Worm (Caenorhabditis elegans) whole organism, L4/young adult: ENCODE results near the gene nhr-185.
A peak's percentile ranks its signal among the peaks of the same experiment; 100 is the strongest.

Experiments
- W03F9.2 ChIP-seq: fragments of 150-350 bp; optimal IDR thresholded peaks from 2 replicates; lab custom pipeline; 2014; ENCODE audit warnings: missing biosample characterization, missing genetic modification characterization
- dao-5 ChIP-seq: sonication (generic microtip); optimal IDR thresholded peaks from 2 replicates; lab custom pipeline; 2016; ENCODE audit warnings: missing genotype, missing genetic modification characterization, moderate library complexity, missing compliant biosample characterization
- him-1 ChIP-seq: sonication (generic microtip); optimal IDR thresholded peaks from 2 replicates; lab custom pipeline; 2016; ENCODE audit warnings: missing genotype, missing genetic modification reagents, missing genetic modification characterization, missing compliant biosample characterization

nhr-185 gene

DNA sequence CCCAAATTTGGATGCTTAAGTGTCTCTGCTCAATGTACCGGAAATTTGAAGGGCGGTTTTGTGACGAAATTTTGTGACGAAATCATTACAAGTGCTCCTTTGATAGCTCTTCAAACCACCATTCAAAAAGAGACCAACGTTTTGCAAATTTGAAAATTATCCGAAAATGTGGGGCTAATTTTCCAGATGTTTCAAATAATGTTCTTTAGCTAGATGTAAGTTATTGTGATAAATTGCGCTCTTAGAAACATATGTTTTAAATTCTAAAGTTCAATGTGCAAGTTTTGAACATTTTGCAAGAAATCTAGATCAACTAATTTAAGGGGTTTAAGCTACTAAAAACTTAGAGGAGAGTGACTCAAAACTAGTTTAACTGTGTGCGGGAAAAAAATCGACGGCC is 26.3 kb downstream of the nhr-185 start:
- TF ChIP-seq dao-5 (tag; lab: Kevin White, UChicago) = no peak
- TF ChIP-seq W03F9.2 (tag; lab: Kevin White, UChicago) = no peak

DNA sequence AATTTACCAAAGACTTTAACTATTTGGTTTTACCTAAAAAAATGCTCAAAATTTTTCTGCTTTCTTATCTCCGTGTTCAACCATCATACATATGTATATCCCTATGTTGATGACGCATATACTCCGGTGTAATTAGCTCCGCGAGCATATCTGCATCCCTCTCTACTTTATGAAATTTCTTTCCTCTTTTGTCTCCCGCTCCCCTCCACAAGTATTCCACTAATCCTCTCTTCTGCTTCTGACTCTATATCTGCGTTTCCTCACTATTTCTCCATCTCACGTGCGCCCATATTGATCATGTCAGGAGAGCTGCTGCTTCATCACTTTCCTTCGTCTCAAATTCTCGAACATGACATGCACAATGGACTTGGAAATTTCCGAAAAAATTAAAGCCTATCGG is 32.2 kb downstream of the nhr-185 start, which contains the start of gene H10D18.1:
H10D18.1 (plus strand) TSS at position 277 of the 400 bp plus-strand sequence.
- TF ChIP-seq him-1 = peak; percentile 10
- no peak for TF ChIP-seq dao-5 (tag; lab: Kevin White, UChicago)
- TF ChIP-seq W03F9.2 (tag; lab: Kevin White, UChicago) = no peak

DNA sequence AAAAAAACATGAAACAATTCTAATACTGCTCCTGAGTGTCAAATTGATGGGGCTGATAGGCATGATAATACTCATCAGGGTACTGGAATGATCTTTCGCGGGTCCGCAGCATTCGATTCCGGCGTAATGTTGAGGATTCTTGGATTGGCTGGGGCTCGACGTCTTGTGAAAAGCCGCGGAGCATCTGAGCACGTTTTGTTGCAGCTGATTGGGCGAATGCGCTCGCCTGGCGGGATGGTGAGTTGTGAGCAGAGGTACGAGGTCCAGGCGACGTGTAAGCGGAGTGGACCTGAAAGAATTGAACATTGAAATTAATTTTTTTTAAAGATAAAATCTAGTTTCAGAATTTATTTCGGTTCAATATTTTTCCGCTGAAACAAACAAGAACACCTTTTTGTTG is 33.2 kb downstream of the nhr-185 start:
- TF ChIP-seq dao-5 (tag; lab: Kevin White, UChicago) = no peak
- TF ChIP-seq W03F9.2 (tag; lab: Kevin White, UChicago) = no peak
- no peak for TF ChIP-seq him-1

DNA sequence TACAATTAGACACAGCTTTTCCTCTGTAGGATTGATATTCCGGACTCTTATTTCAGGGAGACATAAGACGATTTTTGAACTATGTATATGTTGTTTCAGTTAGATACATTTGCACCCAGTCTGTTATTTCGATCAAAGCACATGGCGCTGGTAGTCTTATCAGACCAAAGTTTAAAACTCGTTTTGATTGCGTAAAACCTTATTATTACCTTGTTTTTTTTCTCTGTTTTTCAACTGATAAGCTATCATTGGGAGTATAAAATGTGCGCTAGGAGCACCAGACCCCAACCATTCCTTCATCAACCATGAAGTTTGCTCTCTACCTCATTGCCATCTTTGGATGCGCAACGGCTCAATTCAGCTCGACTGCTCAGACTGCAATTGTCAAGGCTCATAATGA is 34.9 kb downstream of the nhr-185 start, which contains the start of gene scl-12:
scl-12 (plus strand) TSS at position 301 of the 400 bp plus-strand sequence.
- no peak for TF ChIP-seq W03F9.2 (tag; lab: Kevin White, UChicago)
- TF ChIP-seq him-1 = no peak
- no peak for TF ChIP-seq dao-5 (tag; lab: Kevin White, UChicago)

DNA sequence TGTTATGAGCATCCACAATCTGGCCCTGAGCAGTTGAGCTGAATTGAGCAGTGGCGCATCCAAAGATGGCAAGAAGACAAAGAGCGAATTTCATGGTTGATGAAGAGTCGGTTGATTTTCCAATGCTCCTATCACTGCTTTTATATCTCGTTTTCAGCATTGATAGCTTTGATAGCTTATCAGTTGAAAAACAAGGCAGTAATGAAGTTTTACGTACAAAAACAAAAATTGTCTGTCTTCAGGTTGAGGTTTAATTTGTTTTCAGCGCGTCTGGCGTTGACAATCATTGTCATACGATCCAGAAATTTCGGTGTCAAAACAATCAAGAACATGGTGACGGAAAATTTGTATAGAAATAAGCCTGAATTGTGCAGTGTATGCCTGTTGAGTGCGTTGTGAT is 35.6 kb downstream of the nhr-185 start, which contains the start of gene scl-13:
scl-13 (minus strand) TSS at position 101 of the 400 bp plus-strand sequence.
- TF ChIP-seq dao-5 (tag; lab: Kevin White, UChicago) (no peak), him-1 (no peak), W03F9.2 (tag; lab: Kevin White, UChicago) (no peak)

DNA sequence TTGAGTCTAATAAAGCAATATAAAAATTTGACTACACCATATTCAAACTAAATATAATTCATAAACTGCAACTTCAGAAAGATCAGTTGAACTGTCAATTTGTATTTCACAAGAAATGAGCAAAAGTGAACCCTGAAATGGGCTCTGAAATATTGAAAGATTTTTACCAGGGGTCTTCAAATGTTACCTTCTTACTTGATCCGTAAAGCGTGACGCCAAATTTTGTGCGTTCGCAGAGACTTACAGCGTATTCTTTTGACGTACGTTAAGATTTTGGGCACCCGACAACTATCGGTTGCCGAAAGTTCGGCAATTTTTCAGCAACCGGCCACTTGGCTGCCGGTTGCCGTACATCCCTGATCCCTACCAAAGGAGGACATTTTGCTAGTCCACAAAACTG is 37.1 kb downstream of the nhr-185 start:
- TF ChIP-seq W03F9.2 (tag; lab: Kevin White, UChicago) (no peak), him-1 (no peak), dao-5 (tag; lab: Kevin White, UChicago) (no peak)

DNA sequence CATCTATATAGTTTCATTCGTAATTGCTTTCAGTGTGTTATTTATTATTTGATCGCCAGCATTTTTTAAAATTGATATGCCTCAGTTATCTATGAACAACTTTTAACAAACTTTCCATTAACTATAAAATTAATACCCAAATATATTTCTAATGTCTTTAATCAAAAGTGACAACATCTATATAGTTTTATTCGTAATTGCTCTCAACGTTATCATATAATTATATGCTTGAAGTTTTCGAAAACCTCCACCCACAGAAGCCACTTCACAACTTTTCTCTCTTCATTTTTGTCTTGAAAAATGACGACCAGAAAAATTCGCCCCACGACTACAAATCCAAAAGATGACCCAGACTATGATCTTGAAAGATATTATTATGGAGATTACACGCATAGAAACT is 38.8 kb downstream of the nhr-185 start, which contains the start of gene srw-6:
srw-6 (plus strand) TSS at position 301 of the 400 bp plus-strand sequence.
- TF ChIP-seq him-1 = no peak

DNA sequence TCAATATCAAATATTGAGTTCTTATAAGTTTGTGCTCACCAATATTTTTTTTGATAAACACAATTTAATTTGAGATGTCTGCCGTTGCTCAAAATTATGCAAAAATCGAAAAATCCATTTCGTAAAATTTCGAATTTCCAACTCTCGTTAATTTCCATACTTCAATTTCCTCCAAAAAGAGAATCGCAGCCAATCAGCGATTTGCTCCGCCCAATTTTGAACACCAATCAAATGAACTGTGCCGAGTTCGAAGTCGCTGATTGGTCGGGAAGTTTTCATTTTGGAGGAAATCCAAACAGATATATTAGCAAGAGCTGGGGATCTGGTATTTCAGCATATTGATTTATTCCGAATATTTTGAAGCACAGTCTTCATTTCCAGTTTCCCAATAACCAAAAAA is 39.3 kb downstream of the nhr-185 start:
- TF ChIP-seq him-1 (no peak), dao-5 (tag; lab: Kevin White, UChicago) (no peak), W03F9.2 (tag; lab: Kevin White, UChicago) (no peak)

DNA sequence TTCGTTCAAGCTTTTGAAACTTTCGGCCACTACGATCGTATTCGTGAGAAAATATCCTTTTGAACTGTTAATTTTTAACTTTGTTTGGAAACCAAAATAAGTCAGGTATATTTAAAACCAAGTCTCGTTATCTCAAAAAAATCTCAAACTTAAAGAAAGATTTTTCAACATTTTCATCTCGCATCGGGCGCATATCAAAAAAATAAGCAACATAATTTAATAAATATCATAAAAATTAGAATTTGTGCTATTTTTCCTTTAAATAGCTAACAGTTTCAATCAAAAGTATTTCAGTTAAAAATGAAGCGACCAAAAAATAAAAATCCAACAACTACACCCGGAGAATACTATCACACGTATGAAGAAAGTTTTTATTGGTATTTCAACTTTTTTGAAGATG is 41.2 kb downstream of the nhr-185 start, which contains the start of gene srw-7:
srw-7 (plus strand) TSS at position 301 of the 400 bp plus-strand sequence.
- TF ChIP-seq W03F9.2 (tag; lab: Kevin White, UChicago) (no peak), dao-5 (tag; lab: Kevin White, UChicago) (no peak), him-1 (no peak)

DNA sequence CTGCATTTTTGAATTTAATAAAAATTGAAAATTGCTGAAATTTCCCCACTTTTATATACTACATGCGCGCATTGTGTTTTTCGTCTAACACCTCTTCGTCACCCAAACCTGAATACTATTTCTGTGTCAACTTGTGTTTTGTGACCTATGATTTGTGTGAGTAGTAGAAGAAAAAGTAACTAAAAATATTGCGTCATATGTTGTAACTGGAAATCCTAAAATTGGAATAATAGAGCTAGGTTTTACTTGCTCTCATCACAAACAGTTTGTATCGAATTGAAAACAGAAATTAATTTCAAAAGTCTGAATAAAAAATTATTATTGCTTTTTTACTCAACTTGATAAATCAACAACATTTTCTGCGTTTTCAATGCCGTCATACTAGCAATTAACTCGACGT is 41.7 kb downstream of the nhr-185 start, which contains the start of gene R08F11.4:
R08F11.4 (minus strand) TSS at position 29 of the 400 bp plus-strand sequence.
- TF ChIP-seq him-1 (no peak), dao-5 (tag; lab: Kevin White, UChicago) (no peak)

DNA sequence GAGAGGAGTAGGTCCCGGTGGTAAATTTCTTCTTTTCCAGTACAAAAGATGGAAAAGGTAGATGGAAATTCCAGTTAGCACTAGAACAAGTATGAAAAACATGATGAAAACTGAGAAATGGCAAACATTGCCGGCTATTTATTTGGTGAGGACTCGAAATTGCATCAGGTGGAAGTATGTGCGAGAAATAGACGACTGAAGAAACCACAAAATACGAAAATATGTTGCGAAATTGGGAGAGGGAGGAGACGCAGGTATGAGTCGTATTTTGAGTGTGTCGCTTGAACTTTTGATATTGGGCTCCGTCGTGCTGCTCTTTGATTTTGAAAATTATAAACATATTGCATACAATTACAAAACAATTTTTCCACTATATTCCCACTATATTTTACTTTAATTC is 43.8 kb downstream of the nhr-185 start, which contains the start of gene cyp-33C8:
cyp-33C8 (minus strand) TSS at position 200 of the 400 bp plus-strand sequence.
- TF ChIP-seq dao-5 (tag; lab: Kevin White, UChicago) (no peak), W03F9.2 (tag; lab: Kevin White, UChicago) (no peak), him-1 (no peak)

DNA sequence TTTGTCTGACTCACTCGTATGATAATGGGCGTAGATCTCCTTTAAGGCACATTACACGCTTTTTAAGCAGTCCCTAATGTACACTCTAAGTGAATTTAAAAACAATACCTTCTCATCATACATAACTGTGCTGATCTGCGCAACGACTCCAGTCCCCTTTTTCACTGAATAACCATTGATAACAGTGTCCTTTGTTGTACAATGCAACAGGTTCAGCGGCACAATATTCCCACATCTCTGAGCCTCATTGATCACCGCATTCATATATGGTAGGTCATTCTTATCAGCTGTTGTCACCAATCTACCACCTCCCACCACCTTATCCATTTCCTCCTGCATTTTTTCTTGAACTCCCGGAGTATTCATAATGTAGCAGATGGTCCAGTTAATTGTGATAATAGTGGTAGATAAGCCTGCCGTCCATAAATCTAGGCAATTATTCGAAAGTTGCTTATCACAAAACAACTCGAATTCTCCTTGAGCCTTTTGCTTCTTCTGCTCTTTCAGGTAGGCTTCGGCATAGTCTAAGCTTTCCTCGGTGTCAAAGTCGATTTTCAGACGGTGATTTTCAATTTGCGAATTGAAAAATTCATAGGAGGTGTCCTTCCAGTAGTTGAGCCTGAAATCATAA is 45.3 kb downstream of the nhr-185 start:
- TF ChIP-seq him-1 (no peak), dao-5 (tag; lab: Kevin White, UChicago) (no peak), W03F9.2 (tag; lab: Kevin White, UChicago) (no peak)

DNA sequence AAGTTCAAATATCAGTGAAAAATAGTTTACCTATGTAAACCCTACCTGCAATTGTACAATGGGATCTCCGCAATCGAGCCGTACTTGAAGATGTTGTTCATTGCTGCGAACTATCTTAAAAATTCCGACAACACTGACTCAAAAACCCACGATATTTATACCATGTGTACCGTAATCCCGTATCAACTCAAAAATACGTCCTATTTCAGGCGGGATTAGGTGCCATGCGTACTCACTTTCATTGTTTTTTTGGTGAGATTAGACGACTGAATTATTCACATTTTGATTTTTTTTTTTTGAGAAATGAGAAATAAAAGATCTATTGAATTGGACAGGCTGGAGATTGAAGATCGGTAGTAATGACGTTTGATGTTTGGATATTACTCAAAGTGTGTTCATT is 46.8 kb downstream of the nhr-185 start, which contains the start of gene srt-30:
srt-30 (minus strand) TSS at position 101 of the 400 bp plus-strand sequence.
- no peak for TF ChIP-seq dao-5 (tag; lab: Kevin White, UChicago)
- no peak for TF ChIP-seq him-1
- TF ChIP-seq W03F9.2 (tag; lab: Kevin White, UChicago) = no peak

DNA sequence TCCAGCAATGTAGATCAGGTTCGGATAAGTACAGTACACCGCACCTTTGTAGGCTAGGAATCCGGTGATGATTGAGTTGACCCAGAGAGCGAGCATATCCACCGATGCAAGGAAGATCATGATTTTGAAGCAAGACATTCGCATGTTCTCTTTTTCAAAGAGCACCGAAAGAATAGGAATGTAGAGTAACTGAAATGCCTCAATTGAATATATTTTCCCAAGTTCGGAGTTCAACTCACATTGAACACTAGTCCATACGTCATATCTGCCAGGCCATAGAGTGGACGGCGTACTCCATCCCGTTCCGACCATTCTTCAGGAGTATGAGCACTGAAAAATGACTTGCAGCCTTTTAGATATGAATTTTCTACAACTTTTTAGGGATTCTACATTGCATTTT is 47.4 kb downstream of the nhr-185 start:
- TF ChIP-seq dao-5 (tag; lab: Kevin White, UChicago) = no peak
- no peak for TF ChIP-seq W03F9.2 (tag; lab: Kevin White, UChicago)
- TF ChIP-seq him-1 = no peak
